Fruit fly (Drosophila melanogaster): ENCODE data around the gene CG17271.

CG17271 gene

dm6 chr3R:20821815-20822375, at the start of gene CG17271, which contains the start of gene RpS20 (continued):
- TF ChIP-seq Adf1 (GFP tag; IDR thresholded peaks at IDR 0.05): peak; percentile 63
- peak; percentile 86 for TF ChIP-seq org-1 (GFP tag; optimal IDR thresholded peaks at IDR 0.05)
- peak; percentile 91 for TF ChIP-seq CG17186 (GFP tag; optimal IDR thresholded peaks at IDR 0.05)
- TF ChIP-seq Gsc (GFP tag; IDR thresholded peaks at IDR 0.05): no peak
- TF ChIP-seq sd (tag; optimal IDR thresholded peaks at IDR 0.05): peak; percentile 67
- TF ChIP-seq ab (GFP tag; optimal IDR thresholded peaks at IDR 0.05): peak; percentile 91
- peak; percentile 91 to 95 for TF ChIP-seq Pdp1 (GFP tag; optimal IDR thresholded peaks at IDR 0.05)
- TF ChIP-seq sisA (GFP tag; IDR thresholded peaks at IDR 0.05): peak; percentile 92
- peak in 1 of 2 experiments; percentile 68 for TF ChIP-seq Eip74EF (GFP tag; optimal IDR thresholded peaks at IDR 0.05)
- peak; percentile 96 for TF ChIP-seq Ets97D (GFP tag; optimal IDR thresholded peaks at IDR 0.05)
- TF ChIP-seq Bdp1 (GFP tag; optimal IDR thresholded peaks at IDR 0.05): peak; percentile 91
- TF ChIP-seq mirr (GFP tag; optimal IDR thresholded peaks at IDR 0.05): peak; percentile 50
- TF ChIP-seq Fer3 (tag; optimal IDR thresholded peaks at IDR 0.05): peak; percentile 86
- peak; percentile 86 for TF ChIP-seq ranshi (GFP tag; IDR thresholded peaks at IDR 0.05)
- TF ChIP-seq Lim3 (GFP tag; IDR thresholded peaks at IDR 0.05): 0 out of 2 replicates have a peak, but pooled peaks have one; percentile 59
- TF ChIP-seq sc (optimal IDR thresholded peaks at IDR 0.05): no peak
- TF ChIP-seq sc (GFP tag; optimal IDR thresholded peaks at IDR 0.05): peak; percentile 58
- peak; percentile 91 for TF ChIP-seq CG10366 (GFP tag; IDR thresholded peaks at IDR 0.05)
- TF ChIP-seq CG12104 (GFP tag; optimal IDR thresholded peaks at IDR 0.05): peak; percentile 86
- peak; percentile 92 for TF ChIP-seq Bteb2 (GFP tag; optimal IDR thresholded peaks at IDR 0.05)
- peak; percentile 80 for TF ChIP-seq CG17328 (GFP tag; IDR thresholded peaks at IDR 0.05)
- peak; percentile 86 for TF ChIP-seq CG7839 (tag; optimal IDR thresholded peaks at IDR 0.05)
- peak; percentile 34 to 87 for TF ChIP-seq crp (GFP tag; optimal IDR thresholded peaks at IDR 0.05)
- peak; percentile 96 for TF ChIP-seq CG9932 (GFP tag; IDR thresholded peaks at IDR 0.05)
- TF ChIP-seq ERR (GFP tag; optimal IDR thresholded peaks at IDR 0.05): peak; percentile 91
- peak; percentile 88 for TF ChIP-seq grau (tag; optimal IDR thresholded peaks at IDR 0.05)
- TF ChIP-seq gcm (GFP tag; optimal IDR thresholded peaks at IDR 0.05): peak; percentile 87
- peak; percentile 84 for TF ChIP-seq CG11247 (GFP tag; IDR thresholded peaks at IDR 0.05)
- TF ChIP-seq CG10431 (GFP tag; optimal IDR thresholded peaks at IDR 0.05): peak; percentile 80
- peak; percentile 76; the same call in 1 of the 2 replicates for TF ChIP-seq aop (GFP tag; IDR thresholded peaks at IDR 0.05)
- TF ChIP-seq CG18619 (GFP tag; optimal IDR thresholded peaks at IDR 0.05): peak; percentile 87
- TF ChIP-seq pan (optimal IDR thresholded peaks at IDR 0.05): no peak
- peak in 1 of 2 experiments; percentile 90 for TF ChIP-seq pan (GFP tag; optimal IDR thresholded peaks at IDR 0.05 in 1 of 2, IDR thresholded peaks at IDR 0.05 in 1 of 2)
- peak; percentile 100 for TF ChIP-seq CG6254 (GFP tag; optimal IDR thresholded peaks at IDR 0.05)
- TF ChIP-seq onecut (GFP tag; IDR thresholded peaks at IDR 0.05): peak; percentile 65
- TF ChIP-seq Six4 (GFP tag; optimal IDR thresholded peaks at IDR 0.05): peak; percentile 84
- peak; percentile 73 for TF ChIP-seq CG7357 (GFP tag; IDR thresholded peaks at IDR 0.05)
- TF ChIP-seq CG4820 (GFP tag; optimal IDR thresholded peaks at IDR 0.05): peak; percentile 91
- TF ChIP-seq CG4854 (GFP tag; optimal IDR thresholded peaks at IDR 0.05): peak; percentile 89
- TF ChIP-seq insv (GFP tag; optimal IDR thresholded peaks at IDR 0.05): peak in 1 of 2 experiments; percentile 73
- TF ChIP-seq MESR4 (GFP tag; optimal IDR thresholded peaks at IDR 0.05): peak; percentile 92
- TF ChIP-seq CG6175 (GFP tag; IDR thresholded peaks at IDR 0.05): peak; percentile 61; the same call in 1 of the 3 replicates
- peak; percentile 84 for TF ChIP-seq ara (GFP tag; IDR thresholded peaks at IDR 0.05)
- TF ChIP-seq kni (GFP tag; optimal IDR thresholded peaks at IDR 0.05): peak; percentile 63
- no peak for TF ChIP-seq CG14860 (GFP tag; IDR thresholded peaks at IDR 0.05; ENCODE audit: partially characterized antibody)
- TF ChIP-seq fu2 (GFP tag; optimal IDR thresholded peaks at IDR 0.05): peak; percentile 94
- TF ChIP-seq Ravus (GFP tag; IDR thresholded peaks at IDR 0.05): peak; percentile 59
- peak; percentile 85 for TF ChIP-seq CG1233 (GFP tag; optimal IDR thresholded peaks at IDR 0.05)
- TF ChIP-seq Tbp (GFP tag; optimal IDR thresholded peaks at IDR 0.05): peak; percentile 22
- TF ChIP-seq usp (GFP tag; optimal IDR thresholded peaks at IDR 0.05): no peak
